Fruit fly (Drosophila melanogaster) whole organism, pupa: ENCODE measurements around the gene Muc91C.
A peak's percentile ranks its signal among the peaks of the same experiment; 100 is the strongest.

Experiments used
- CG12605 ChIP-seq: fragments of 200-800 bp; sonication (Bioruptor generic); IDR thresholded peaks from 2 replicates; pipeline ENCODE4 v1.3.6; 2022; ENCODE audit warnings: missing biosample characterization, missing genetic modification characterization
- CG4496 ChIP-seq: fragments of 200-800 bp; sonication (Bioruptor generic); IDR thresholded peaks from 3 replicates; pipeline ENCODE4 v1.3.6; 2022; ENCODE audit warnings: missing biosample characterization, missing genetic modification characterization
- CG8159 ChIP-seq: fragments of 200-800 bp; sonication (Bioruptor generic); optimal IDR thresholded peaks from 3 replicates; lab custom pipeline; 2018; ENCODE audit warnings: missing biosample characterization, mild to moderate bottlenecking, missing genetic modification characterization, moderate library complexity
- Ets98B ChIP-seq: fragments of 200-800 bp; sonication (Bioruptor generic); IDR thresholded peaks from 2 replicates; pipeline ENCODE4 v1.3.6; 2022; ENCODE audit warnings: missing biosample characterization, missing genetic modification characterization
- Pif1A ChIP-seq: fragments of 200-800 bp; sonication (Bioruptor generic); optimal IDR thresholded peaks from 3 replicates; lab custom pipeline; 2016; ENCODE audit warnings: missing biosample characterization, missing genetic modification characterization
- gl ChIP-seq: fragments of 200-800 bp; sonication (Bioruptor generic); optimal IDR thresholded peaks from 2 replicates; lab custom pipeline; 2018; ENCODE audit warnings: missing biosample characterization, mild to moderate bottlenecking, missing genetic modification characterization

DNA sequence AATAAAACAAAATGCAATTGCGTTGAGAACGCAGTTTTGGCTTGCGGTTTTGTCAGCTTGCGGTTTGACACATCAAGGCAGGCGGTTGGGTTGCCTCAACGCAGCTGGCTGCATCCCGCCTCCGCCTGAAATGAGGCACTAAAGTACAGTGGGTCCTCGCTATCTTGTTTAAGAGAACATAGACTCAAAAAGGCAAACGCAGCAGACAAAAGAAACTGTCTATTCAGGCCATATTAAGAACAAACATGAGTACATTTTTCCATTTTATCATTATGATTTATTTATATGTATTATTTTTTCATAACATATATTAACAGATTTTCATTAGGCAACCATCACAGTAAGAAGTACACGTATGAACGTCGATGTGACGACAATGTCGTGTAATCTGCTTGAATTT is 52.9 kb downstream of the Muc91C start:
- no peak for TF ChIP-seq gl (tag; lab: Kevin White, UChicago)
- peak; percentile 55; the same call in 1 of the 3 replicates for TF ChIP-seq CG4496 (GFP tag; lab: Robert Waterston, UW)
- peak; percentile 30 for TF ChIP-seq CG8159 (tag; lab: Kevin White, UChicago)
- peak; percentile 30 for TF ChIP-seq Pif1A (GFP tag; lab: Kevin White, UChicago)
- TF ChIP-seq CG12605: peak; percentile 27; the same call in 1 of the 2 replicates
- TF ChIP-seq Ets98B (GFP tag; lab: Robert Waterston, UW): peak; percentile 64
